Fruit fly (Drosophila melanogaster) whole organism, adult: ENCODE results near the gene Pif1.
A peak's percentile ranks its signal among the peaks of the same experiment; 100 is the strongest.

Experiments used
- CG11617 ChIP-seq: fragments of 200-800 bp; sonication (Bioruptor generic); optimal IDR thresholded peaks from 2 replicates; lab custom pipeline; 2017; ENCODE audit warnings: mild to moderate bottlenecking, missing biosample characterization, missing genetic modification reagents, missing genetic modification characterization
- CG12768 ChIP-seq: fragments of 200-800 bp; sonication (Bioruptor generic); optimal IDR thresholded peaks from 2 replicates; lab custom pipeline; 2017; ENCODE audit warnings: missing biosample characterization, missing genetic modification characterization, mild to moderate bottlenecking, moderate library complexity, missing genetic modification reagents
- CG14711 ChIP-seq: fragments of 200-800 bp; sonication (Bioruptor generic); optimal IDR thresholded peaks from 2 replicates; lab custom pipeline; 2018; ENCODE audit warnings: missing biosample characterization, mild to moderate bottlenecking, missing genetic modification characterization, moderate library complexity
- CG1620 ChIP-seq: fragments of 200-800 bp; sonication (Bioruptor generic); optimal IDR thresholded peaks from 2 replicates; lab custom pipeline; 2016; ENCODE audit warnings: missing biosample characterization, missing genetic modification characterization
- CG33017 ChIP-seq: fragments of 200-800 bp; sonication (Bioruptor generic); optimal IDR thresholded peaks from 2 replicates; lab custom pipeline; 2018; ENCODE audit warnings: missing biosample characterization, mild to moderate bottlenecking, missing genetic modification characterization, moderate library complexity
- CG5204 ChIP-seq: fragments of 200-800 bp; sonication (Bioruptor generic); optimal IDR thresholded peaks from 2 replicates; lab custom pipeline; 2016; ENCODE audit warnings: missing biosample characterization, missing genetic modification characterization
- CG7045 ChIP-seq: fragments of 200-800 bp; sonication (Bioruptor generic); optimal IDR thresholded peaks from 2 replicates; lab custom pipeline; 2017; ENCODE audit warnings: missing biosample characterization, mild to moderate bottlenecking, missing genetic modification characterization
- CG7101 ChIP-seq: fragments of 200-800 bp; sonication (Bioruptor generic); optimal IDR thresholded peaks from 2 replicates; lab custom pipeline; 2018; ENCODE audit warnings: missing biosample characterization, mild to moderate bottlenecking, missing genetic modification characterization, moderate library complexity
- Clk ChIP-seq: fragments of 200-800 bp; sonication (Bioruptor generic); optimal IDR thresholded peaks from 2 replicates; lab custom pipeline; 2017; ENCODE audit warnings: missing biosample characterization, missing genetic modification characterization
- Crg-1 ChIP-seq: fragments of 200-800 bp; sonication (Bioruptor generic); optimal IDR thresholded peaks from 2 replicates; lab custom pipeline; 2016; ENCODE audit warnings: missing biosample characterization, missing genetic modification characterization
- Hr96 ChIP-seq: fragments of 200-800 bp; sonication (Bioruptor generic); optimal IDR thresholded peaks from 2 replicates; lab custom pipeline; 2016; ENCODE audit warnings: missing biosample characterization, missing genetic modification characterization
- Mnt ChIP-seq: fragments of 200-800 bp; sonication (Bioruptor generic); optimal IDR thresholded peaks from 2 replicates; lab custom pipeline; 2016; ENCODE audit warnings: missing biosample characterization, mild to moderate bottlenecking, missing genetic modification characterization
- bab1 ChIP-seq: fragments of 200-800 bp; sonication (Bioruptor generic); optimal IDR thresholded peaks from 3 replicates; lab custom pipeline; 2019; ENCODE audit warnings: missing biosample characterization, mild to moderate bottlenecking, missing genetic modification characterization, moderate library complexity
- cic ChIP-seq: fragments of 200-800 bp; sonication (Bioruptor generic); optimal IDR thresholded peaks from 2 replicates; lab custom pipeline; 2017; ENCODE audit warnings: missing biosample characterization, mild to moderate bottlenecking, missing genetic modification characterization, moderate library complexity
- cnc ChIP-seq, 2 experiments: fragments of >200 bp; optimal IDR thresholded peaks; 2 replicates each; lab custom pipeline; 2017
- kay ChIP-seq: fragments of 200-800 bp; sonication (Bioruptor generic); peaks from one replicate; lab custom pipeline; 2016; ENCODE audit warnings: missing biosample characterization, missing genetic modification characterization, borderline replicate concordance
- ovo ChIP-seq: fragments of 200-800 bp; sonication (Bioruptor generic); optimal IDR thresholded peaks from 2 replicates; lab custom pipeline; 2016; ENCODE audit warnings: missing biosample characterization, missing genetic modification characterization
- pad ChIP-seq: fragments of 200-800 bp; sonication (Bioruptor generic); optimal IDR thresholded peaks from 3 replicates; lab custom pipeline; 2017; ENCODE audit warnings: missing biosample characterization, missing genetic modification characterization, mild to moderate bottlenecking, moderate library complexity, missing genetic modification reagents
- tj ChIP-seq: fragments of 200-800 bp; sonication (Bioruptor generic); optimal IDR thresholded peaks from 3 replicates; lab custom pipeline; 2017; ENCODE audit warnings: missing biosample characterization, mild to moderate bottlenecking, missing genetic modification characterization, moderate library complexity
- toe ChIP-seq: fragments of 200-800 bp; sonication (Bioruptor generic); optimal IDR thresholded peaks from 2 replicates; lab custom pipeline; 2016; ENCODE audit warnings: missing biosample characterization, missing genetic modification characterization

Gene Pif1

dm6 chr2L:3466846-3467245 lies 3.0 kb downstream of the Pif1 start:
- TF ChIP-seq CG7045 (GFP tag; lab: Kevin White, UChicago) (no peak), bab1 (GFP tag; lab: Kevin White, UChicago) (no peak), tj (GFP tag; lab: Kevin White, UChicago) (no peak), toe (GFP tag; lab: Kevin White, UChicago) (no peak), Clk (GFP tag; lab: Kevin White, UChicago) (no peak), CG33017 (no peak), CG14711 (no peak)

dm6 chr2L:3465918-3466727 lies 3.7 kb downstream of the Pif1 start, which contains the start of the genes msl-2 and ND-PDSW:
Gene msl-2, minus strand, starts transcription at chr2L:3466112.
Gene ND-PDSW, plus strand, starts transcription at chr2L:3466157.
- peak; percentile 27 for TF ChIP-seq tj (GFP tag; lab: Kevin White, UChicago)
- TF ChIP-seq CG7101 (tag; lab: Kevin White, UChicago): no peak
- TF ChIP-seq Mnt (GFP tag; lab: Kevin White, UChicago): peak; percentile 32

- TF ChIP-seq toe (GFP tag; lab: Kevin White, UChicago): no peak
- TF ChIP-seq bab1 (GFP tag; lab: Kevin White, UChicago): no peak
- TF ChIP-seq CG1620: no peak
- TF ChIP-seq Crg-1 (GFP tag; lab: Kevin White, UChicago): no peak
- no peak for TF ChIP-seq tj (GFP tag; lab: Kevin White, UChicago)
- TF ChIP-seq CG12768 (GFP tag; lab: Kevin White, UChicago): no peak
- TF ChIP-seq ovo (GFP tag; lab: Kevin White, UChicago): no peak
- no peak for TF ChIP-seq cnc (optimal IDR thresholded peaks at IDR 0.05; lab: Kevin White, UChicago)
Observed at dm6 chr2L:3465426-3465825, 4.4 kb downstream of the Pif1 start.

dm6 chr2L:3461760-3462159 lies 8.0 kb downstream of the Pif1 start, which contains the start of gene CG3246:
Gene CG3246, minus strand, starts transcription at chr2L:3461952.
- TF ChIP-seq Mnt (GFP tag; lab: Kevin White, UChicago) (peak; percentile 0), kay (GFP tag; lab: Kevin White, UChicago) (no peak)

- peak; percentile 48 for TF ChIP-seq ovo (GFP tag; lab: Kevin White, UChicago)
- no peak for TF ChIP-seq Hr96
- TF ChIP-seq CG5204 (GFP tag; lab: Kevin White, UChicago): no peak
- no peak for TF ChIP-seq kay (GFP tag; lab: Kevin White, UChicago)
- TF ChIP-seq CG11617: peak; percentile 62
- TF ChIP-seq cic (GFP tag; lab: Kevin White, UChicago): peak; percentile 15
- TF ChIP-seq toe (GFP tag; lab: Kevin White, UChicago): no peak
- TF ChIP-seq Mnt (GFP tag; lab: Kevin White, UChicago): peak; percentile 77
- peak; percentile 75 for TF ChIP-seq CG1620
- TF ChIP-seq CG14711: peak; percentile 73
- TF ChIP-seq cnc (optimal IDR thresholded peaks at IDR 0.05; lab: Kevin White, UChicago): no peak
- TF ChIP-seq CG33017: peak; percentile 74
- peak; percentile 43 for TF ChIP-seq bab1 (GFP tag; lab: Kevin White, UChicago)
- peak; percentile 66 for TF ChIP-seq CG7045 (GFP tag; lab: Kevin White, UChicago)
- TF ChIP-seq CG7101 (tag; lab: Kevin White, UChicago): peak; percentile 84
- TF ChIP-seq Clk (GFP tag; lab: Kevin White, UChicago): peak; percentile 70
- TF ChIP-seq Crg-1 (GFP tag; lab: Kevin White, UChicago): peak; percentile 85
- TF ChIP-seq pad (GFP tag; lab: Kevin White, UChicago): peak; percentile 77
- TF ChIP-seq CG12768 (GFP tag; lab: Kevin White, UChicago): peak; percentile 83
- peak; percentile 54 for TF ChIP-seq tj (GFP tag; lab: Kevin White, UChicago)
Observed at dm6 chr2L:3457007-3457406, 12.8 kb downstream of the Pif1 start, which contains the start of the genes Cog3 and Sec5. Gene Cog3, minus strand, starts transcription at chr2L:3457064. Gene Sec5, plus strand, starts transcription at chr2L:3457302.

- TF ChIP-seq CG7045 (GFP tag; lab: Kevin White, UChicago) (no peak), Clk (GFP tag; lab: Kevin White, UChicago) (no peak), cnc (optimal IDR thresholded peaks at IDR 0.05; lab: Kevin White, UChicago) (peak in 1 of 2 experiments; percentile 91), bab1 (GFP tag; lab: Kevin White, UChicago) (peak; percentile 44)
Observed at dm6 chr2L:3452286-3452685, 17.5 kb downstream of the Pif1 start, which contains the start of gene CG12795. Gene CG12795, plus strand, starts transcription at chr2L:3452466.
